Worm (Caenorhabditis elegans): Measurements from ENCODE around the gene K09D9.14.

- TF ChIP-seq nhr-76 (tag; optimal IDR thresholded peaks at IDR 0.05) (no peak), mep-1 (tag; optimal IDR thresholded peaks at IDR 0.05) (no peak), unc-39 (tag; optimal IDR thresholded peaks at IDR 0.05) (no peak)
Observed at ce11 chrV:4047541-4047940, 25.9 kb upstream of the K09D9.14 start, which contains the start of gene srh-169.

Measured in whole organism, mixed stage, embryonic.